Worm (Caenorhabditis elegans): ENCODE results near the gene srbc-11.

- no peak for TF ChIP-seq Y56A3A.18 (GFP tag; IDR thresholded peaks at IDR 0.05)
- TF ChIP-seq somi-1 (GFP tag; optimal IDR thresholded peaks at IDR 0.05), result no peak
- TF ChIP-seq rcor-1 (GFP tag; IDR thresholded peaks at IDR 0.05), result no peak
- no peak for TF ChIP-seq C17E4.6 (GFP tag; IDR thresholded peaks at IDR 0.05)
Measured at ce11 chrV:7522279-7522678, 27.2 kb upstream of the srbc-11 start, which contains the start of gene C54F6.15.

Data from whole organism, young adult.